Fruit fly (Drosophila melanogaster) S2 (cell line): ENCODE data around the gene EAChm.

Experiments used
- CG8478 ChIP-seq: fragments of >200 bp; optimal IDR thresholded peaks from 2 replicates; lab custom pipeline; 2018
- CTCF ChIP-seq, 2 experiments: fragments of >200 bp; optimal IDR thresholded peaks; 2 replicates each; lab custom pipeline; 2018

dm6 chr3L:15034714-15035076 is 19.9 kb upstream of the EAChm start:
- TF ChIP-seq CTCF (optimal IDR thresholded peaks at IDR 0.05; lab: Kevin White, UChicago) (no peak), CG8478 (lab: Kevin White, UChicago) (no peak)
